Worm (Caenorhabditis elegans): ENCODE data around the gene nmy-1.

ce11 chrX:2933061-2933460 is 23.7 kb downstream of the nmy-1 start, which contains the start of gene fard-1:
- TF ChIP-seq ama-1 (optimal IDR thresholded peaks at IDR 0.05) (no peak), nhr-11 (tag; optimal IDR thresholded peaks at IDR 0.05) (no peak), ceh-28 (tag; optimal IDR thresholded peaks at IDR 0.05) (no peak), madf-9 (GFP tag; conservative IDR thresholded peaks at IDR 0.05) (no peak), nhr-111 (GFP tag; optimal IDR thresholded peaks at IDR 0.05) (no peak), nhr-42 (GFP tag; IDR thresholded peaks at IDR 0.05) (no peak), mxl-2 (GFP tag; conservative IDR thresholded peaks at IDR 0.05) (no peak), gei-8 (GFP tag; optimal IDR thresholded peaks at IDR 0.05) (no peak), R02D3.7 (tag; optimal IDR thresholded peaks at IDR 0.05) (no peak), unc-62 (GFP tag; optimal IDR thresholded peaks at IDR 0.05 in 1 of 2) (no peak), unc-62 (tag; optimal IDR thresholded peaks at IDR 0.05) (no peak), ztf-11 (tag; optimal IDR thresholded peaks at IDR 0.05) (no peak), nhr-28 (tag; optimal IDR thresholded peaks at IDR 0.05) (no peak), rbr-2 (tag; optimal IDR thresholded peaks at IDR 0.05) (no peak)
